Fruit fly (Drosophila melanogaster) whole organism, embryonic: Measurements from ENCODE around the gene Kdm2.

Source experiments
- Adf1 ChIP-seq: fragments of 200-800 bp; sonication (Bioruptor generic); IDR thresholded peaks from 2 replicates; pipeline ENCODE4 v1.3.6; 2022; ENCODE audit warnings: missing biosample characterization, missing genetic modification characterization
- Aef1 ChIP-seq: fragments of 200-800 bp; sonication (Bioruptor generic); IDR thresholded peaks from 3 replicates; pipeline ENCODE4 v1.3.6; 2022; ENCODE audit warnings: missing biosample characterization, missing genetic modification characterization
- Atf6 ChIP-seq: fragments of 200-800 bp; sonication (Bioruptor generic); IDR thresholded peaks from 2 replicates; pipeline ENCODE4 v1.3.6; 2022; ENCODE audit warnings: missing biosample characterization, missing genetic modification characterization
- CG11723 ChIP-seq: fragments of 200-800 bp; sonication (Bioruptor generic); optimal IDR thresholded peaks from 2 replicates; lab custom pipeline; 2017; ENCODE audit warnings: missing biosample characterization, mild to moderate bottlenecking, missing genetic modification characterization
- CG12942 ChIP-seq: fragments of 200-800 bp; sonication (Bioruptor generic); optimal IDR thresholded peaks from 3 replicates; lab custom pipeline; 2016; ENCODE audit warnings: missing biosample characterization, missing genetic modification characterization
- CG13624 ChIP-seq: fragments of 200-800 bp; sonication (Bioruptor generic); optimal IDR thresholded peaks from 2 replicates; lab custom pipeline; 2016; ENCODE audit warnings: missing biosample characterization, missing genetic modification characterization
- CG15269 ChIP-seq: fragments of 200-800 bp; sonication (Bioruptor generic); optimal IDR thresholded peaks from 2 replicates; lab custom pipeline; 2018; ENCODE audit warnings: missing biosample characterization, mild to moderate bottlenecking, missing genetic modification characterization, moderate library complexity
- CG16815 ChIP-seq: fragments of 200-800 bp; sonication (Bioruptor generic); optimal IDR thresholded peaks from 3 replicates; lab custom pipeline; 2017; ENCODE audit warnings: missing biosample characterization, mild to moderate bottlenecking, missing genetic modification characterization
- CG17186 ChIP-seq: fragments of 200-800 bp; sonication (Bioruptor generic); optimal IDR thresholded peaks from 3 replicates; lab custom pipeline; 2017; ENCODE audit warnings: missing biosample characterization, missing genetic modification reagents, missing genetic modification characterization
- CG17359 ChIP-seq: fragments of 200-800 bp; sonication (Bioruptor generic); optimal IDR thresholded peaks from 3 replicates; lab custom pipeline; 2018; ENCODE audit warnings: missing biosample characterization, mild to moderate bottlenecking, missing genetic modification characterization, moderate library complexity
- CG2712 ChIP-seq: fragments of 200-800 bp; optimal IDR thresholded peaks from 3 replicates; lab custom pipeline; 2019; ENCODE audit warnings: missing biosample characterization, mild to moderate bottlenecking, missing genetic modification characterization, moderate library complexity
- CG31388 ChIP-seq: fragments of 200-800 bp; sonication (Bioruptor generic); optimal IDR thresholded peaks from 2 replicates; lab custom pipeline; 2016; ENCODE audit warnings: missing biosample characterization, missing genetic modification characterization
- CG31441 ChIP-seq: fragments of 200-800 bp; sonication (Bioruptor generic); IDR thresholded peaks from 2 replicates; pipeline ENCODE4 v1.3.6; 2022; ENCODE audit warnings: missing biosample characterization, missing genetic modification characterization
- CG4328 ChIP-seq: fragments of 200-800 bp; sonication (Bioruptor generic); optimal IDR thresholded peaks from 3 replicates; lab custom pipeline; 2017; ENCODE audit warnings: missing biosample characterization, missing genetic modification reagents, missing genetic modification characterization
- CG4404 ChIP-seq: fragments of 200-800 bp; sonication (Bioruptor generic); IDR thresholded peaks from 2 replicates; pipeline ENCODE4 v1.3.6; 2022; ENCODE audit warnings: missing biosample characterization, missing genetic modification characterization
- CG4707 ChIP-seq: fragments of 200-800 bp; sonication (Bioruptor generic); optimal IDR thresholded peaks from 2 replicates; lab custom pipeline; 2018; ENCODE audit warnings: missing biosample characterization, mild to moderate bottlenecking, missing genetic modification characterization, moderate library complexity
- CG6254 ChIP-seq: fragments of 200-800 bp; sonication (Bioruptor generic); optimal IDR thresholded peaks from 3 replicates; lab custom pipeline; 2017; ENCODE audit warnings: mild to moderate bottlenecking, missing biosample characterization, missing genetic modification reagents, missing genetic modification characterization
- CG6272 ChIP-seq: fragments of 200-800 bp; sonication (Bioruptor generic); IDR thresholded peaks from 2 replicates; pipeline ENCODE4 v1.3.6; 2022; ENCODE audit warnings: missing biosample characterization, missing genetic modification characterization
- CG6654 ChIP-seq: fragments of 200-800 bp; sonication (Bioruptor generic); optimal IDR thresholded peaks from 2 replicates; lab custom pipeline; 2017; ENCODE audit warnings: missing biosample characterization, mild to moderate bottlenecking, missing genetic modification characterization
- CG7928 ChIP-seq: fragments of 200-800 bp; sonication (Bioruptor generic); optimal IDR thresholded peaks from 2 replicates; lab custom pipeline; 2017; ENCODE audit warnings: missing biosample characterization, mild to moderate bottlenecking, missing genetic modification characterization
- CG8765 ChIP-seq: fragments of 200-800 bp; sonication (Bioruptor generic); IDR thresholded peaks from 2 replicates; pipeline ENCODE4 v1.3.6; 2022; ENCODE audit warnings: missing biosample characterization, missing genetic modification characterization
- CG9727 ChIP-seq: fragments of 200-800 bp; sonication (Bioruptor generic); optimal IDR thresholded peaks from 3 replicates; lab custom pipeline; 2017; ENCODE audit warnings: missing biosample characterization, mild to moderate bottlenecking, missing genetic modification characterization
- CG9797 ChIP-seq: fragments of 200-800 bp; sonication (Bioruptor generic); optimal IDR thresholded peaks from 3 replicates; lab custom pipeline; 2018; ENCODE audit warnings: missing biosample characterization, mild to moderate bottlenecking, missing genetic modification characterization
- Doc3 ChIP-seq: fragments of 200-800 bp; sonication (Bioruptor generic); IDR thresholded peaks from 3 replicates; pipeline ENCODE4 v1.3.6; 2022; ENCODE audit warnings: missing biosample characterization, missing genetic modification characterization; ENCODE audit not compliant: partially characterized antibody
- Hand ChIP-seq: fragments of 200-800 bp; sonication (Bioruptor generic); optimal IDR thresholded peaks from 2 replicates; lab custom pipeline; 2017; ENCODE audit warnings: mild to moderate bottlenecking, missing biosample characterization, missing genetic modification reagents, missing genetic modification characterization
- HmgZ ChIP-seq: fragments of 200-800 bp; sonication (Bioruptor generic); optimal IDR thresholded peaks from 2 replicates; lab custom pipeline; 2018; ENCODE audit warnings: missing biosample characterization, mild to moderate bottlenecking, missing genetic modification characterization
- Kr ChIP-seq: fragments of 200-800 bp; sonication (Bioruptor generic); optimal IDR thresholded peaks from 2 replicates; lab custom pipeline; 2017; ENCODE audit warnings: missing biosample characterization, mild to moderate bottlenecking, missing genetic modification characterization
- Max ChIP-seq: fragments of 200-800 bp; sonication (Bioruptor generic); optimal IDR thresholded peaks from 2 replicates; lab custom pipeline; 2016; ENCODE audit warnings: missing biosample characterization, mild to moderate bottlenecking, missing genetic modification characterization
- NK7.1 ChIP-seq: fragments of 200-800 bp; sonication (Bioruptor generic); optimal IDR thresholded peaks from 3 replicates; lab custom pipeline; 2016; ENCODE audit warnings: missing biosample characterization, missing genetic modification characterization
- Ptx1 ChIP-seq: fragments of 200-800 bp; sonication (Bioruptor generic); IDR thresholded peaks from 2 replicates; pipeline ENCODE4 v1.3.6; 2022; ENCODE audit warnings: missing biosample characterization, missing genetic modification characterization
- Sry-δ ChIP-seq: fragments of 200-800 bp; sonication (Bioruptor generic); optimal IDR thresholded peaks from 2 replicates; lab custom pipeline; 2016; ENCODE audit warnings: missing biosample characterization, missing genetic modification characterization
- bab2 ChIP-seq: fragments of 200-800 bp; sonication (Bioruptor generic); optimal IDR thresholded peaks from 2 replicates; lab custom pipeline; 2016; ENCODE audit warnings: missing biosample characterization, missing genetic modification characterization
- dati ChIP-seq: fragments of 200-800 bp; sonication (Bioruptor generic); IDR thresholded peaks from 2 replicates; pipeline ENCODE4 v1.3.6; 2022; ENCODE audit warnings: missing biosample characterization, missing genetic modification characterization
- eyg ChIP-seq: fragments of 200-800 bp; sonication (Bioruptor generic); optimal IDR thresholded peaks from 3 replicates; lab custom pipeline; 2016; ENCODE audit warnings: missing biosample characterization, missing genetic modification characterization
- fd3F ChIP-seq: fragments of 200-800 bp; sonication (Bioruptor generic); optimal IDR thresholded peaks from 2 replicates; lab custom pipeline; 2018; ENCODE audit warnings: missing biosample characterization, mild to moderate bottlenecking, missing genetic modification characterization, moderate library complexity
- fd64A ChIP-seq: fragments of 200-800 bp; sonication (Bioruptor generic); optimal IDR thresholded peaks from 3 replicates; lab custom pipeline; 2018; ENCODE audit warnings: missing biosample characterization, mild to moderate bottlenecking, missing genetic modification characterization
- fd96Cb ChIP-seq: fragments of 200-800 bp; sonication (Bioruptor generic); optimal IDR thresholded peaks from 2 replicates; lab custom pipeline; 2018; ENCODE audit warnings: missing biosample characterization, mild to moderate bottlenecking, missing genetic modification characterization, moderate library complexity
- fu2 ChIP-seq: fragments of 200-800 bp; sonication (Bioruptor generic); optimal IDR thresholded peaks from 2 replicates; lab custom pipeline; 2016; ENCODE audit warnings: missing biosample characterization, missing genetic modification characterization
- gsb-n ChIP-seq: fragments of 200-800 bp; sonication (Bioruptor generic); optimal IDR thresholded peaks from 3 replicates; lab custom pipeline; 2018; ENCODE audit warnings: missing biosample characterization, mild to moderate bottlenecking, missing genetic modification characterization
- h ChIP-seq: fragments of >200 bp; optimal IDR thresholded peaks from 2 replicates; lab custom pipeline; 2017
- hkb ChIP-seq, 2 experiments: fragments of 200-800 bp in 1 of 2; fragments of >200 bp in 1 of 2; sonication (Bioruptor generic) in 1 of 2; IDR thresholded peaks in 1 of 2; optimal IDR thresholded peaks in 1 of 2; 2 replicates each; pipeline versions ENCODE4 v1.3.6 to Lab custom; 2017 to 2022; ENCODE audit warnings: missing biosample characterization in 1 of 2, missing genetic modification characterization in 1 of 2
- insv ChIP-seq, 2 experiments: fragments of 200-800 bp; sonication (Bioruptor generic); optimal IDR thresholded peaks; 3 replicates each; lab custom pipeline; 2016 to 2018; ENCODE audit warnings: missing biosample characterization in 2 of 2, missing genetic modification characterization in 2 of 2
- maf-S ChIP-seq: fragments of 200-800 bp; sonication (Bioruptor generic); optimal IDR thresholded peaks from 2 replicates; lab custom pipeline; 2016; ENCODE audit warnings: missing biosample characterization, missing genetic modification characterization
- mam ChIP-seq: fragments of 200-800 bp; sonication (Bioruptor generic); optimal IDR thresholded peaks from 3 replicates; lab custom pipeline; 2016; ENCODE audit warnings: missing biosample characterization, missing genetic modification characterization
- peb ChIP-seq: fragments of 200-800 bp; sonication (Bioruptor generic); IDR thresholded peaks from 2 replicates; pipeline ENCODE4 v1.3.6; 2022; ENCODE audit warnings: missing biosample characterization, missing genetic modification characterization
- pfk ChIP-seq: fragments of 200-800 bp; sonication (Bioruptor generic); optimal IDR thresholded peaks from 2 replicates; lab custom pipeline; 2018; ENCODE audit warnings: missing biosample characterization, mild to moderate bottlenecking, missing genetic modification characterization, moderate library complexity
- sob ChIP-seq: fragments of 200-800 bp; sonication (Bioruptor generic); IDR thresholded peaks from 2 replicates; pipeline ENCODE4 v1.3.6; 2022; ENCODE audit warnings: missing biosample characterization, missing genetic modification characterization
- tap ChIP-seq: fragments of 200-800 bp; optimal IDR thresholded peaks from 3 replicates; lab custom pipeline; 2019; ENCODE audit warnings: missing biosample characterization, mild to moderate bottlenecking, missing genetic modification characterization, moderate library complexity
- tll ChIP-seq, 2 experiments: fragments of 200-800 bp in 1 of 2; fragments of >200 bp in 1 of 2; sonication (Bioruptor generic) in 1 of 2; optimal IDR thresholded peaks; 2 replicates each; lab custom pipeline; 2017 to 2019; ENCODE audit warnings: missing biosample characterization in 2 of 2, missing genetic modification characterization in 2 of 2, mild to moderate bottlenecking in 1 of 2, moderate library complexity in 1 of 2
- trh ChIP-seq: fragments of 200-800 bp; sonication (Bioruptor generic); optimal IDR thresholded peaks from 2 replicates; lab custom pipeline; 2016; ENCODE audit warnings: missing biosample characterization, missing genetic modification characterization
- wdn ChIP-seq: fragments of 200-800 bp; sonication (Bioruptor generic); IDR thresholded peaks from 2 replicates; pipeline ENCODE4 v1.3.6; 2022; ENCODE audit warnings: missing biosample characterization, missing genetic modification characterization

The Kdm2 gene

dm6 chr3R:9085306-9085705 is 33.0 kb downstream of the Kdm2 start (continued):
- no peak for TF ChIP-seq sob (GFP tag; lab: Robert Waterston, UW)
- TF ChIP-seq Ptx1 (GFP tag; lab: Robert Waterston, UW), result peak; percentile 52
- no peak for TF ChIP-seq pfk (GFP tag; lab: Kevin White, UChicago)
- TF ChIP-seq CG31388 (GFP tag; lab: Kevin White, UChicago), result no peak
- TF ChIP-seq fd96Cb (tag; lab: Kevin White, UChicago), result peak; percentile 41
- no peak for TF ChIP-seq NK7.1 (GFP tag; lab: Kevin White, UChicago)
- TF ChIP-seq maf-S, result no peak
- TF ChIP-seq dati (GFP tag; lab: Robert Waterston, UW), result no peak
- no peak for TF ChIP-seq peb (GFP tag; lab: Robert Waterston, UW)
- no peak for TF ChIP-seq CG4404 (GFP tag; lab: Robert Waterston, UW)
- TF ChIP-seq CG11723 (GFP tag; lab: Kevin White, UChicago), result no peak
- TF ChIP-seq Aef1 (GFP tag; lab: Robert Waterston, UW), result peak; percentile 26; the same call in 1 of the 3 replicates
- TF ChIP-seq Doc3, result no peak
- no peak for TF ChIP-seq CG16815 (GFP tag; lab: Kevin White, UChicago)
- no peak for TF ChIP-seq CG4707
- TF ChIP-seq bab2 (GFP tag; lab: Kevin White, UChicago), result no peak
- TF ChIP-seq Sry-δ, result no peak
- peak; percentile 37 for TF ChIP-seq CG2712
- no peak for TF ChIP-seq trh (GFP tag; lab: Kevin White, UChicago)
- TF ChIP-seq CG12942 (GFP tag; lab: Kevin White, UChicago), result no peak
- TF ChIP-seq CG7928 (GFP tag; lab: Kevin White, UChicago), result no peak
- TF ChIP-seq CG9797 (GFP tag; lab: Kevin White, UChicago), result no peak
- TF ChIP-seq gsb-n (tag; lab: Kevin White, UChicago), result no peak
- no peak for TF ChIP-seq wdn (GFP tag; lab: Robert Waterston, UW)
- peak; percentile 16 for TF ChIP-seq CG17359
- TF ChIP-seq CG15269 (tag; lab: Kevin White, UChicago), result peak; percentile 33
- TF ChIP-seq mam (GFP tag; lab: Kevin White, UChicago), result peak; percentile 17
- TF ChIP-seq fu2 (GFP tag; lab: Kevin White, UChicago), result no peak
- no peak for TF ChIP-seq Adf1
- TF ChIP-seq tll (GFP tag; optimal IDR thresholded peaks at IDR 0.05; lab: Kevin White, UChicago), result no peak
- no peak for TF ChIP-seq Max (GFP tag; lab: Kevin White, UChicago)
- TF ChIP-seq fd3F (GFP tag; lab: Kevin White, UChicago), result no peak
- TF ChIP-seq eyg, result peak; percentile 25
- TF ChIP-seq tap (tag; lab: Kevin White, UChicago), result no peak
- peak; percentile 7 for TF ChIP-seq Hand (GFP tag; lab: Kevin White, UChicago)
- no peak for TF ChIP-seq Kr
- TF ChIP-seq CG9727 (GFP tag; lab: Kevin White, UChicago), result peak; percentile 4
- no peak for TF ChIP-seq HmgZ
- 0 out of 2 replicates have a peak, but pooled peaks have one; percentile 20 for TF ChIP-seq CG31441
- no peak for TF ChIP-seq CG6254
- no peak for TF ChIP-seq CG17186 (GFP tag; lab: Kevin White, UChicago)
- TF ChIP-seq fd64A, result no peak
- TF ChIP-seq CG13624 (GFP tag; lab: Kevin White, UChicago), result peak; percentile 7
- no peak for TF ChIP-seq h (lab: Kevin White, UChicago)
- 0 out of 2 replicates have a peak, but pooled peaks have one; percentile 26 for TF ChIP-seq Atf6 (GFP tag; lab: Robert Waterston, UW)
- no peak for TF ChIP-seq hkb (optimal IDR thresholded peaks at IDR 0.05; lab: Kevin White, UChicago)
- TF ChIP-seq hkb (GFP tag; IDR thresholded peaks at IDR 0.05; lab: Robert Waterston, UW), result peak; percentile 30; the same call in 1 of the 2 replicates
- no peak for TF ChIP-seq CG8765 (GFP tag; lab: Robert Waterston, UW)
- TF ChIP-seq CG6272, result no peak
- TF ChIP-seq insv (GFP tag; optimal IDR thresholded peaks at IDR 0.05; lab: Kevin White, UChicago), result no peak
- no peak for TF ChIP-seq CG6654 (GFP tag; lab: Kevin White, UChicago)
- TF ChIP-seq CG4328, result no peak
